Worm (Caenorhabditis elegans): ENCODE results near the gene C30G7.4.

The C30G7.4 gene

ce11 chrV:14979937-14980336 is 33.0 kb upstream of the C30G7.4 start, which contains the start of gene xbx-1:
TSS of gene xbx-1 (plus strand) at chrV:14980237.
- TF ChIP-seq K09A11.1 (tag; optimal IDR thresholded peaks at IDR 0.05; ENCODE audit: insufficient read depth) = no peak
- no peak for TF ChIP-seq ceh-48 (tag; optimal IDR thresholded peaks at IDR 0.05)
- TF ChIP-seq fkh-10 (GFP tag; optimal IDR thresholded peaks at IDR 0.05) = no peak
- TF ChIP-seq sdc-2 (tag; optimal IDR thresholded peaks at IDR 0.05) = no peak
- no peak for TF ChIP-seq che-1 (tag; optimal IDR thresholded peaks at IDR 0.05)
- TF ChIP-seq lim-6 (tag; optimal IDR thresholded peaks at IDR 0.05) = no peak
- no peak for TF ChIP-seq pax-1 (tag; optimal IDR thresholded peaks at IDR 0.05)
- TF ChIP-seq unc-42 (tag; optimal IDR thresholded peaks at IDR 0.05) = no peak
- TF ChIP-seq ceh-34 (tag; optimal IDR thresholded peaks at IDR 0.05) = no peak
- no peak for TF ChIP-seq unc-3 (GFP tag; conservative IDR thresholded peaks at IDR 0.05)
- TF ChIP-seq unc-3 (tag; optimal IDR thresholded peaks at IDR 0.05) = no peak
- no peak for TF ChIP-seq sox-4 (tag; optimal IDR thresholded peaks at IDR 0.05)
- no peak for TF ChIP-seq npax-4 (tag; optimal IDR thresholded peaks at IDR 0.05)
- TF ChIP-seq ceh-14 (tag; optimal IDR thresholded peaks at IDR 0.05) = no peak
- TF ChIP-seq dmd-4 (tag; optimal IDR thresholded peaks at IDR 0.05; ENCODE audit: borderline replicate concordance) = no peak
- no peak for TF ChIP-seq ceh-24 (tag; optimal IDR thresholded peaks at IDR 0.05)
- TF ChIP-seq dve-1 (tag; optimal IDR thresholded peaks at IDR 0.05) = no peak

DNA sequence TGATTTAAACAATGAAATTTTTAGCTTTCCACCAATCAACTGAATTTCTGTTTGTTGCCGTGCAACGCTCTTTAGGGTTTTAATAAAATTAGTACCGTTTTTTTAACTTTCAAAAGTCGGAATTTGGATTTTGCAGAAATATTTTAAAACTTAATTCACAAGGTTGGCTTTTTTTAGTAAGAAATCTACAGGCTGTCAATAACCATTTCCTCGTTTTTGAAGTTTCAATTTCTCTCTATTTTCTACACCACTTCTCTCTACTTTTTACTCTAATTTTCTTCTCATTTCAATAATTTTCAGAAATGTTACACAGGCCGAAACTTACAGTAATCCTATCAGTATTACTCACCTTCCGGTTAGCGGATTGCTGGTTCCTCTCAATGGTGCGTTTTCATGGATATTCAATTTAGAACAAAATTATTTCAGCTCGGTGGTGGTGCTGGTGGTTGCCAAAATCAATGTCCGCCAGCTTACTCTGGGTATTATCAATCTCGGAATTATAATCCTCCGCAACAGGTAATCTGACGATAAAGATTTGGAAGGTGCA is 31.4 kb upstream of the C30G7.4 start, which contains the start of the genes grd-12 and F02D8.1:
TSS of gene grd-12 (plus strand) at position 301 of the 547 bp plus-strand sequence.
TSS of gene F02D8.1 (minus strand) at position 497 of the 547 bp plus-strand sequence.
- TF ChIP-seq pqm-1 (tag; optimal IDR thresholded peaks at IDR 0.05) (no peak), pax-1 (tag; optimal IDR thresholded peaks at IDR 0.05) (no peak), unc-55 (GFP tag; optimal IDR thresholded peaks at IDR 0.05) (no peak)

DNA sequence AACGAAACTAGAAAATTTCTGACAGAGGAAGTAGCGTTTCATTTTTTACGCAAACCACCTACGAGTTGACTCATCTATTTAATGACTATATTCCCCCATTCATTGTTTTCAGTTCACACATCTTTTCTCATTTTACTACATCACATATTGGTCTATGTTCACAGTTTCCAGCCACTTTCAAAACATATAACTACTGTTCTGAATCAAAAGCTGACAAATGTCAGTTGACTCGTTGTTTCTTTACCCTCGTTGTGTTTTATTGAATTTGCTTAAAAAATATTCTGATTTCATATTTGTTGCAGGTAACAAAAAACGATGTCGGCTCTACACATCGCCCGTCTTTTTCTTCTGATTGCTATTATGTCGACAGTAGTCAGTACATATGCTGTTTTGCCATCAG is 24.2 kb upstream of the C30G7.4 start, which contains the start of gene nlp-59:
TSS of gene nlp-59 (plus strand) at position 301 of the 400 bp plus-strand sequence.
- TF ChIP-seq dmd-4 (tag; optimal IDR thresholded peaks at IDR 0.05; ENCODE audit: borderline replicate concordance) = no peak
- no peak for TF ChIP-seq pag-3 (tag; optimal IDR thresholded peaks at IDR 0.05; ENCODE audit: borderline replicate concordance)
- TF ChIP-seq hlh-8 (tag; optimal IDR thresholded peaks at IDR 0.05) = no peak
- TF ChIP-seq F13H6.1 (tag; optimal IDR thresholded peaks at IDR 0.05) = no peak
- TF ChIP-seq ceh-45 (GFP tag; IDR thresholded peaks at IDR 0.05) = no peak
- no peak for TF ChIP-seq ceh-18 (tag; optimal IDR thresholded peaks at IDR 0.05)
- no peak for TF ChIP-seq unc-3 (GFP tag; conservative IDR thresholded peaks at IDR 0.05)
- no peak for TF ChIP-seq unc-3 (tag; optimal IDR thresholded peaks at IDR 0.05)
- no peak for TF ChIP-seq zip-5 (tag; optimal IDR thresholded peaks at IDR 0.05)
- no peak for TF ChIP-seq C08G9.2 (tag; optimal IDR thresholded peaks at IDR 0.05)
- no peak for TF ChIP-seq hlh-30 (tag; optimal IDR thresholded peaks at IDR 0.05; ENCODE audit: insufficient read depth)
- TF ChIP-seq ceh-6 (GFP tag; optimal IDR thresholded peaks at IDR 0.05) = no peak
- no peak for TF ChIP-seq eyg-1 (tag; optimal IDR thresholded peaks at IDR 0.05)

ce11 chrV:14955676-14956075 is 8.8 kb upstream of the C30G7.4 start, which contains the start of gene F02D8.9:
TSS of gene F02D8.9 (minus strand) at chrV:14955776.
- no peak for TF ChIP-seq C08G9.2 (tag; optimal IDR thresholded peaks at IDR 0.05)
- TF ChIP-seq dve-1 (tag; optimal IDR thresholded peaks at IDR 0.05) = no peak
- TF ChIP-seq ceh-30 (tag; optimal IDR thresholded peaks at IDR 0.05) = no peak
- TF ChIP-seq pqm-1 (tag; optimal IDR thresholded peaks at IDR 0.05) = no peak
- no peak for TF ChIP-seq ceh-18 (tag; optimal IDR thresholded peaks at IDR 0.05)
- no peak for TF ChIP-seq hlh-13 (GFP tag; optimal IDR thresholded peaks at IDR 0.05)
- TF ChIP-seq ahr-1 (tag; optimal IDR thresholded peaks at IDR 0.05) = no peak
- no peak for TF ChIP-seq tbx-2 (tag; optimal IDR thresholded peaks at IDR 0.05)
- no peak for TF ChIP-seq ceh-6 (GFP tag; optimal IDR thresholded peaks at IDR 0.05)
- no peak for TF ChIP-seq hlh-15 (tag; optimal IDR thresholded peaks at IDR 0.05)
- no peak for TF ChIP-seq pha-2 (tag; optimal IDR thresholded peaks at IDR 0.05)
- TF ChIP-seq hlh-8 (tag; optimal IDR thresholded peaks at IDR 0.05) = no peak
- no peak for TF ChIP-seq tbx-7 (tag; optimal IDR thresholded peaks at IDR 0.05)
- no peak for TF ChIP-seq gmeb-2 (tag; optimal IDR thresholded peaks at IDR 0.05)

All from whole organism, late embryonic.